Worm (Caenorhabditis elegans) whole organism, midembryonic: ENCODE measurements around the gene efl-1.

Experiments used
- T22C8.4 ChIP-seq: fragments of 200-800 bp; sonication (Bioruptor generic); IDR thresholded peaks from 2 replicates; pipeline ENCODE4 v1.3.6; 2022; ENCODE audit warnings: missing genetic modification characterization, missing compliant biosample characterization
- cog-1 ChIP-seq: sonication (generic microtip); optimal IDR thresholded peaks from 2 replicates; lab custom pipeline; 2016; ENCODE audit warnings: missing genetic modification characterization, missing compliant biosample characterization
- flt-1 ChIP-seq: fragments of 200-800 bp; sonication (Bioruptor generic); IDR thresholded peaks from 2 replicates; pipeline ENCODE4 v1.3.6; 2022; ENCODE audit warnings: missing genetic modification characterization, missing compliant biosample characterization
- klf-2 ChIP-seq: fragments of 200-800 bp; sonication (Bioruptor generic); conservative IDR thresholded peaks from 2 replicates; pipeline ENCODE4 v1.3.6; 2022; ENCODE audit warnings: missing genetic modification reagents, missing genetic modification characterization, missing compliant biosample characterization
- med-1 ChIP-seq: sonication (generic microtip); optimal IDR thresholded peaks from 2 replicates; lab custom pipeline; 2017; ENCODE audit warnings: missing genetic modification characterization, mild to moderate bottlenecking, missing compliant biosample characterization, antibody characterized with exemption, missing genetic modification reagents; ENCODE audit not compliant: insufficient read depth
- tab-1 ChIP-seq: fragments of 200-800 bp; sonication (Bioruptor generic); IDR thresholded peaks from 2 replicates; pipeline ENCODE4 v1.3.6; 2022; ENCODE audit warnings: missing genetic modification characterization, missing compliant biosample characterization
- ztf-23 ChIP-seq: fragments of 200-800 bp; sonication (Bioruptor generic); IDR thresholded peaks from 2 replicates; pipeline ENCODE4 v1.3.6; 2022; ENCODE audit warnings: missing genetic modification reagents, missing genetic modification characterization, missing compliant biosample characterization
- ztf-29 ChIP-seq: fragments of 200-800 bp; sonication (Bioruptor generic); IDR thresholded peaks from 2 replicates; pipeline ENCODE4 v1.3.6; 2022; ENCODE audit warnings: missing genetic modification reagents, missing genetic modification characterization, missing compliant biosample characterization

- TF ChIP-seq tab-1 (no peak), ztf-29 (no peak), T22C8.4 (GFP tag; lab: Robert Waterston, UW) (no peak), klf-2 (GFP tag; lab: Robert Waterston, UW) (no peak), flt-1 (GFP tag; lab: Robert Waterston, UW) (no peak), cog-1 (tag; lab: Kevin White, UChicago) (no peak), med-1 (GFP tag; lab: Kevin White, UChicago) (no peak), ztf-23 (no peak)
Observed at ce11 chrV:16919675-16920074, 45.8 kb downstream of the efl-1 start.
